Worm (Caenorhabditis elegans) whole organism, young adult: Measurements from ENCODE around the gene F07F6.7.

ENCODE experiments used
- B0261.1 ChIP-seq: sonication (generic microtip); optimal IDR thresholded peaks from 2 replicates; lab custom pipeline; 2016; ENCODE audit warnings: mild to moderate bottlenecking, missing genetic modification characterization, moderate library complexity, missing compliant biosample characterization
- F10E7.11 ChIP-seq: sonication (generic microtip); optimal IDR thresholded peaks from 2 replicates; lab custom pipeline; 2017; ENCODE audit warnings: mild to moderate bottlenecking, missing genetic modification characterization, moderate library complexity, missing compliant biosample characterization
- F22D6.2 ChIP-seq: sonication (generic microtip); optimal IDR thresholded peaks from 2 replicates; lab custom pipeline; 2016; ENCODE audit warnings: mild to moderate bottlenecking, missing genetic modification characterization, missing compliant biosample characterization
- F39B2.1 ChIP-seq: fragments of 200-800 bp; sonication (Bioruptor generic); IDR thresholded peaks from 2 replicates; pipeline ENCODE4 v1.3.6; 2022; ENCODE audit warnings: missing genetic modification reagents, missing genetic modification characterization, missing compliant biosample characterization
- F49E8.2 ChIP-seq: sonication (generic microtip); optimal IDR thresholded peaks from 3 replicates; lab custom pipeline; 2017; ENCODE audit warnings: missing genetic modification characterization, mild to moderate bottlenecking, missing compliant biosample characterization, antibody characterized with exemption, moderate library complexity; ENCODE audit not compliant: insufficient read depth
- F57A8.1 ChIP-seq: fragments of 200-800 bp; sonication (Bioruptor generic); optimal IDR thresholded peaks from 2 replicates; lab custom pipeline; 2018; ENCODE audit warnings: mild to moderate bottlenecking, missing genetic modification characterization, moderate library complexity, missing compliant biosample characterization
- T26A5.8 ChIP-seq: sonication (generic microtip); optimal IDR thresholded peaks from 2 replicates; lab custom pipeline; 2016; ENCODE audit warnings: missing genetic modification characterization, missing compliant biosample characterization
- Y53F4B.3 ChIP-seq: fragments of 200-800 bp; sonication (Bioruptor generic); IDR thresholded peaks from 2 replicates; pipeline ENCODE4 v1.3.6; 2022; ENCODE audit warnings: missing genetic modification reagents, missing genetic modification characterization, missing compliant biosample characterization
- Y79H2A.3 ChIP-seq: fragments of 200-800 bp; sonication (Bioruptor generic); conservative IDR thresholded peaks from 2 replicates; pipeline ENCODE4 v1.3.6; 2022; ENCODE audit warnings: missing genetic modification reagents, missing genetic modification characterization, missing compliant biosample characterization
- Y95B8A.8 ChIP-seq: fragments of 200-800 bp; sonication (Bioruptor generic); IDR thresholded peaks from 2 replicates; pipeline ENCODE4 v1.3.6; 2022; ENCODE audit warnings: missing genetic modification reagents, missing genetic modification characterization, missing compliant biosample characterization
- akir-1 ChIP-seq: fragments of 200-800 bp; sonication (Bioruptor generic); optimal IDR thresholded peaks from 2 replicates; lab custom pipeline; 2018; ENCODE audit warnings: mild to moderate bottlenecking, missing genetic modification characterization, moderate library complexity, missing compliant biosample characterization
- aptf-2 ChIP-seq: fragments of 200-800 bp; sonication (Bioruptor generic); conservative IDR thresholded peaks from 2 replicates; pipeline ENCODE4 v1.3.6; 2022; ENCODE audit warnings: missing genetic modification reagents, missing genetic modification characterization, missing compliant biosample characterization
- attf-3 ChIP-seq: fragments of 200-800 bp; sonication (Bioruptor generic); conservative IDR thresholded peaks from 2 replicates; pipeline ENCODE4 v1.3.6; 2022; ENCODE audit warnings: missing genetic modification reagents, missing genetic modification characterization, missing compliant biosample characterization
- bed-1 ChIP-seq: fragments of 200-800 bp; sonication (Bioruptor generic); IDR thresholded peaks from 2 replicates; pipeline ENCODE4 v1.3.6; 2022; ENCODE audit warnings: missing genetic modification reagents, missing genetic modification characterization, missing compliant biosample characterization
- bed-2 ChIP-seq: fragments of 200-800 bp; sonication (Bioruptor generic); IDR thresholded peaks from 2 replicates; pipeline ENCODE4 v1.3.6; 2022; ENCODE audit warnings: missing genetic modification reagents, missing genetic modification characterization, missing compliant biosample characterization
- cebp-1 ChIP-seq, 2 experiments: fragments of 200-800 bp in 1 of 2; sonication (Bioruptor generic) in 1 of 2; sonication (generic microtip) in 1 of 2; IDR thresholded peaks in 1 of 2; optimal IDR thresholded peaks in 1 of 2; 2 replicates each; pipeline versions ENCODE4 v1.3.6 to Lab custom; 2017 to 2022; ENCODE audit warnings: missing compliant biosample characterization in 2 of 2, missing genetic modification characterization in 2 of 2, mild to moderate bottlenecking in 1 of 2, missing genetic modification reagents in 1 of 2, moderate library complexity in 1 of 2
- cebp-2 ChIP-seq: fragments of 200-800 bp; sonication (Bioruptor generic); IDR thresholded peaks from 2 replicates; pipeline ENCODE4 v1.3.6; 2022; ENCODE audit warnings: missing genetic modification characterization, missing compliant biosample characterization
- ceh-40 ChIP-seq: fragments of 200-800 bp; sonication (Bioruptor generic); IDR thresholded peaks from 2 replicates; pipeline ENCODE4 v1.3.6; 2022; ENCODE audit warnings: missing genetic modification characterization, missing compliant biosample characterization
- ceh-91 ChIP-seq: fragments of 200-800 bp; sonication (Bioruptor generic); IDR thresholded peaks from 2 replicates; pipeline ENCODE4 v1.3.6; 2022; ENCODE audit warnings: missing genetic modification reagents, missing genetic modification characterization, missing compliant biosample characterization
- chd-7 ChIP-seq: sonication (generic microtip); optimal IDR thresholded peaks from 2 replicates; lab custom pipeline; 2016; ENCODE audit warnings: mild to moderate bottlenecking, missing genetic modification characterization, moderate library complexity, missing compliant biosample characterization
- dpff-1 ChIP-seq: sonication (generic microtip); optimal IDR thresholded peaks from 2 replicates; lab custom pipeline; 2017; ENCODE audit warnings: mild to moderate bottlenecking, missing genetic modification characterization, missing compliant biosample characterization
- dpl-1 ChIP-seq: fragments of 150-350 bp; optimal IDR thresholded peaks from 2 replicates; lab custom pipeline; 2014; ENCODE audit warnings: missing biosample characterization, missing genetic modification reagents, missing genetic modification characterization
- egl-44 ChIP-seq: fragments of 200-800 bp; sonication (Bioruptor generic); IDR thresholded peaks from 2 replicates; pipeline ENCODE4 v1.3.6; 2022; ENCODE audit warnings: missing genetic modification reagents, missing genetic modification characterization, missing compliant biosample characterization
- fkh-3 ChIP-seq: sonication (generic microtip); optimal IDR thresholded peaks from 2 replicates; lab custom pipeline; 2016; ENCODE audit warnings: mild to moderate bottlenecking, missing genetic modification characterization, missing compliant biosample characterization
- gei-17 ChIP-seq: fragments of 200-800 bp; sonication (Bioruptor generic); optimal IDR thresholded peaks from 2 replicates; lab custom pipeline; 2018; ENCODE audit warnings: mild to moderate bottlenecking, missing genetic modification characterization, missing compliant biosample characterization
- him-1 ChIP-seq: sonication (generic microtip); optimal IDR thresholded peaks from 2 replicates; lab custom pipeline; 2016; ENCODE audit warnings: missing genotype, missing genetic modification reagents, missing genetic modification characterization, missing compliant biosample characterization
- hmg-1.2 ChIP-seq: fragments of 200-800 bp; sonication (Bioruptor generic); IDR thresholded peaks from 2 replicates; pipeline ENCODE4 v1.3.6; 2022; ENCODE audit warnings: missing genetic modification reagents, missing genetic modification characterization, missing compliant biosample characterization
- hrde-1 ChIP-seq: sonication (generic microtip); optimal IDR thresholded peaks from 2 replicates; lab custom pipeline; 2016; ENCODE audit warnings: missing genetic modification characterization, mild to moderate bottlenecking, missing compliant biosample characterization, moderate library complexity, missing genotype, missing genetic modification reagents, borderline replicate concordance
- hsf-1 ChIP-seq: fragments of 200-800 bp; sonication (Bioruptor generic); IDR thresholded peaks from 2 replicates; pipeline ENCODE4 v1.3.6; 2022; ENCODE audit warnings: missing genetic modification reagents, missing genetic modification characterization, missing compliant biosample characterization
- let-526 ChIP-seq: fragments of 200-800 bp; sonication (Bioruptor generic); IDR thresholded peaks from 2 replicates; pipeline ENCODE4 v1.3.6; 2022; ENCODE audit warnings: missing genetic modification reagents, missing genetic modification characterization, missing compliant biosample characterization
- lsl-1 ChIP-seq: fragments of 200-800 bp; sonication (Bioruptor generic); optimal IDR thresholded peaks from 2 replicates; lab custom pipeline; 2018; ENCODE audit warnings: mild to moderate bottlenecking, missing genetic modification characterization, moderate library complexity, missing compliant biosample characterization
- lsy-27 ChIP-seq: sonication (generic microtip); optimal IDR thresholded peaks from 2 replicates; lab custom pipeline; 2017; ENCODE audit warnings: missing genetic modification characterization, mild to moderate bottlenecking, missing compliant biosample characterization, antibody characterized with exemption, missing genotype, borderline replicate concordance; ENCODE audit not compliant: insufficient read depth
- madf-6 ChIP-seq: fragments of 200-800 bp; sonication (Bioruptor generic); IDR thresholded peaks from 2 replicates; pipeline ENCODE4 v1.3.6; 2022; ENCODE audit warnings: missing genetic modification reagents, missing genetic modification characterization, missing compliant biosample characterization
- mes-4 ChIP-seq: sonication (generic microtip); optimal IDR thresholded peaks from 2 replicates; lab custom pipeline; 2016; ENCODE audit warnings: missing genotype, missing genetic modification characterization, missing compliant biosample characterization
- nhr-120 ChIP-seq: fragments of 200-800 bp; sonication (Bioruptor generic); IDR thresholded peaks from 2 replicates; pipeline ENCODE4 v1.3.6; 2022; ENCODE audit warnings: missing genetic modification characterization, missing compliant biosample characterization
- nhr-179 ChIP-seq: sonication (generic microtip); optimal IDR thresholded peaks from 2 replicates; lab custom pipeline; 2016; ENCODE audit warnings: mild to moderate bottlenecking, missing genetic modification characterization, missing compliant biosample characterization
- nhr-80 ChIP-seq: sonication (generic microtip); optimal IDR thresholded peaks from 2 replicates; lab custom pipeline; 2016; ENCODE audit warnings: missing genetic modification characterization, missing compliant biosample characterization
- rcor-1 ChIP-seq: fragments of 200-800 bp; sonication (Bioruptor generic); IDR thresholded peaks from 2 replicates; pipeline ENCODE4 v1.3.6; 2022; ENCODE audit warnings: missing genetic modification reagents, missing genetic modification characterization, missing compliant biosample characterization
- repo-1 ChIP-seq: sonication (generic microtip); optimal IDR thresholded peaks from 2 replicates; lab custom pipeline; 2017; ENCODE audit warnings: mild to moderate bottlenecking, missing genetic modification characterization, missing compliant biosample characterization
- snpc-1.3 ChIP-seq: sonication (generic microtip); optimal IDR thresholded peaks from 2 replicates; lab custom pipeline; 2017; ENCODE audit warnings: missing genetic modification characterization, mild to moderate bottlenecking, missing compliant biosample characterization, antibody characterized with exemption, moderate library complexity, missing genotype, missing genetic modification reagents; ENCODE audit not compliant: insufficient read depth
- snpc-3.4 ChIP-seq: sonication (generic microtip); optimal IDR thresholded peaks from 2 replicates; lab custom pipeline; 2017; ENCODE audit warnings: missing genetic modification characterization, mild to moderate bottlenecking, missing compliant biosample characterization, antibody characterized with exemption, moderate library complexity, missing genotype, missing genetic modification reagents
- tbx-9 ChIP-seq: sonication (generic microtip); optimal IDR thresholded peaks from 2 replicates; lab custom pipeline; 2016; ENCODE audit warnings: borderline replicate concordance, missing genetic modification characterization, inconsistent platforms, missing compliant biosample characterization
- tlf-1 ChIP-seq: fragments of 200-800 bp; sonication (Bioruptor generic); optimal IDR thresholded peaks from 2 replicates; lab custom pipeline; 2018; ENCODE audit warnings: mild to moderate bottlenecking, missing genetic modification characterization, missing compliant biosample characterization
- zfh-2 ChIP-seq: fragments of 200-800 bp; sonication (Bioruptor generic); conservative IDR thresholded peaks from 2 replicates; pipeline ENCODE4 v1.3.6; 2022; ENCODE audit warnings: missing genetic modification reagents, missing genetic modification characterization, missing compliant biosample characterization
- ztf-18 ChIP-seq: sonication (generic microtip); optimal IDR thresholded peaks from 2 replicates; lab custom pipeline; 2016; ENCODE audit warnings: missing genotype, mild to moderate bottlenecking, missing genetic modification characterization, missing compliant biosample characterization
- ztf-22 ChIP-seq: fragments of 200-800 bp; sonication (Bioruptor generic); optimal IDR thresholded peaks from 2 replicates; lab custom pipeline; 2018; ENCODE audit warnings: mild to moderate bottlenecking, missing genetic modification characterization, moderate library complexity, missing compliant biosample characterization
- ztf-6 ChIP-seq: fragments of 200-800 bp; sonication (Bioruptor generic); IDR thresholded peaks from 2 replicates; pipeline ENCODE4 v1.3.6; 2022; ENCODE audit warnings: missing genetic modification reagents, missing genetic modification characterization, missing compliant biosample characterization

F07F6.7 gene

DNA sequence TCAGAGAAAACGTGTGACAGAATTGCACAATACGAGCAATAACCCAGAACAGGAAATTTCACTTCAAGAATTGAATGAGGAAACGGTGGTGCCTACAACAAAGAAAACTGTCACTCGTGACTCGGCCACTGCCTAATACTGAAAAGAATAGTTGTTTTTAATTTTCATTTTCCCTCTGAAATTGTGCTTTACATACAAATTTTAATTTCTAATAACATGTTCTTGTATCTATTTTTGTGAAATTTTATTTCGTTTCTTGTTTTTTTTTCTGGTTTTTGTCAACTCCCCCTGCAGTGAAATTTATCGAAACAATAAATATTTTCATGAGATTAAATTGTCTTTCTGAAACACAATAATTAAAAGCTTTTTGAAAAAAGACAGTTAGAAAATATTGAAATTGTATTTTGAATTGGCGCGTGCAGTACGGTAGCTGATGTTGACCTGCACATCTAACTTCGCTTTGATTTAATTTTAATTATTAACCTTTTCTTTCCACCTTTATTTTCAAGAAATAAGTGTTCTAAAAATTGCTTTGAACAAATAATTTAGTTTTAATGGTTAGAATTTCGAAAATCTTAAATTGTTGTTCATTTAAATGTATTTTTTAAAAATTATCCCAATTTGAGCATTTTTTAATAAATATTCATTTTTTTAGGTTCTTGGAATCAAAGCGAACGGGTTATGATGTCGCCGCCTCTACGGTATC is 32.1 kb upstream of the F07F6.7 start, which contains the start of gene daz-1 (continued):
- no peak for TF ChIP-seq F22D6.2 (tag; lab: Kevin White, UChicago)
- no peak for TF ChIP-seq T26A5.8
- TF ChIP-seq Y53F4B.3 (GFP tag; lab: Robert Waterston, UW): no peak
- TF ChIP-seq F39B2.1: no peak
- TF ChIP-seq rcor-1 (GFP tag; lab: Robert Waterston, UW): peak; percentile 46; the same call in 1 of the 2 replicates
- no peak for TF ChIP-seq F10E7.11 (tag; lab: Kevin White, UChicago)
- TF ChIP-seq bed-2 (GFP tag; lab: Robert Waterston, UW): no peak
- TF ChIP-seq Y79H2A.3 (GFP tag; lab: Robert Waterston, UW): no peak
- TF ChIP-seq ceh-91: no peak
- TF ChIP-seq cebp-1 (GFP tag; IDR thresholded peaks at IDR 0.05; lab: Robert Waterston, UW): no peak
- TF ChIP-seq cebp-1 (tag; optimal IDR thresholded peaks at IDR 0.05; lab: Kevin White, UChicago): no peak
- no peak for TF ChIP-seq Y95B8A.8 (GFP tag; lab: Robert Waterston, UW)
- TF ChIP-seq madf-6 (GFP tag; lab: Robert Waterston, UW): peak; percentile 87
- no peak for TF ChIP-seq ceh-40
- no peak for TF ChIP-seq chd-7 (tag; lab: Kevin White, UChicago)
- no peak for TF ChIP-seq B0261.1
- TF ChIP-seq aptf-2 (GFP tag; lab: Robert Waterston, UW): no peak
- TF ChIP-seq cebp-2 (GFP tag; lab: Robert Waterston, UW): no peak
- TF ChIP-seq ztf-6 (GFP tag; lab: Robert Waterston, UW): no peak
- no peak for TF ChIP-seq repo-1
- no peak for TF ChIP-seq bed-1 (GFP tag; lab: Robert Waterston, UW)
- no peak for TF ChIP-seq lsy-27 (tag; lab: Kevin White, UChicago)
- peak; percentile 41 for TF ChIP-seq snpc-3.4 (tag; lab: Kevin White, UChicago)
- TF ChIP-seq him-1 (tag; lab: Kevin White, UChicago): peak; percentile 53
- TF ChIP-seq fkh-3 (tag; lab: Kevin White, UChicago): no peak
- peak; percentile 81 for TF ChIP-seq dpl-1 (GFP tag; lab: Kevin White, UChicago)
- no peak for TF ChIP-seq dpff-1 (tag; lab: Kevin White, UChicago)
- TF ChIP-seq gei-17 (GFP tag; lab: Kevin White, UChicago): no peak
- no peak for TF ChIP-seq ztf-22 (GFP tag; lab: Kevin White, UChicago)
- TF ChIP-seq hrde-1 (tag; lab: Kevin White, UChicago): no peak
- TF ChIP-seq tlf-1 (GFP tag; lab: Kevin White, UChicago): peak; percentile 13
- TF ChIP-seq F57A8.1 (GFP tag; lab: Kevin White, UChicago): no peak
- peak; percentile 40 for TF ChIP-seq F49E8.2
- TF ChIP-seq ztf-18 (tag; lab: Kevin White, UChicago): no peak
- TF ChIP-seq nhr-80 (tag; lab: Kevin White, UChicago): no peak
- TF ChIP-seq lsl-1 (GFP tag; lab: Kevin White, UChicago): peak; percentile 93
- TF ChIP-seq egl-44 (GFP tag; lab: Robert Waterston, UW): no peak
- no peak for TF ChIP-seq zfh-2 (GFP tag; lab: Robert Waterston, UW)
- TF ChIP-seq let-526 (GFP tag; lab: Robert Waterston, UW): no peak
- TF ChIP-seq nhr-120: no peak
- no peak for TF ChIP-seq akir-1 (GFP tag; lab: Kevin White, UChicago)
- TF ChIP-seq nhr-179: no peak
- no peak for TF ChIP-seq hmg-1.2 (GFP tag; lab: Robert Waterston, UW)
- TF ChIP-seq mes-4: no peak
- TF ChIP-seq attf-3 (GFP tag; lab: Robert Waterston, UW): no peak
- TF ChIP-seq hsf-1 (GFP tag; lab: Robert Waterston, UW): no peak
- peak; percentile 76 for TF ChIP-seq snpc-1.3 (tag; lab: Kevin White, UChicago)
- no peak for TF ChIP-seq tbx-9
